Fruit fly (Drosophila melanogaster) whole organism, embryonic: ENCODE data around the gene CG7914.
A peak's percentile ranks its signal among the peaks of the same experiment; 100 is the strongest.

ENCODE experiments used
- Abd-B ChIP-seq: fragments of 200-800 bp; sonication (Bioruptor generic); optimal IDR thresholded peaks from 2 replicates; lab custom pipeline; 2018; ENCODE audit warnings: missing biosample characterization, mild to moderate bottlenecking, missing genetic modification characterization, moderate library complexity
- Aef1 ChIP-seq: fragments of 200-800 bp; sonication (Bioruptor generic); IDR thresholded peaks from 3 replicates; pipeline ENCODE4 v1.3.6; 2022; ENCODE audit warnings: missing biosample characterization, missing genetic modification characterization
- Asciz ChIP-seq: fragments of 200-800 bp; sonication (Bioruptor generic); optimal IDR thresholded peaks from 2 replicates; lab custom pipeline; 2017; ENCODE audit warnings: missing biosample characterization, mild to moderate bottlenecking, missing genetic modification characterization, missing genetic modification reagents
- Bdp1 ChIP-seq: fragments of 200-800 bp; sonication (Bioruptor generic); optimal IDR thresholded peaks from 3 replicates; lab custom pipeline; 2016; ENCODE audit warnings: missing biosample characterization, missing genetic modification characterization
- Blimp-1 ChIP-seq: fragments of 200-800 bp; sonication (Bioruptor generic); optimal IDR thresholded peaks from 3 replicates; lab custom pipeline; 2018; ENCODE audit warnings: missing biosample characterization, missing genetic modification characterization, mild to moderate bottlenecking, moderate library complexity, missing genetic modification reagents
- BtbVII ChIP-seq: fragments of 200-800 bp; sonication (Bioruptor generic); optimal IDR thresholded peaks from 3 replicates; lab custom pipeline; 2017; ENCODE audit warnings: missing biosample characterization, mild to moderate bottlenecking, missing genetic modification characterization
- Bteb2 ChIP-seq: fragments of 200-800 bp; sonication (Bioruptor generic); optimal IDR thresholded peaks from 2 replicates; lab custom pipeline; 2016; ENCODE audit warnings: missing biosample characterization, missing genetic modification characterization
- CG10565 ChIP-seq: fragments of 200-800 bp; sonication (Bioruptor generic); optimal IDR thresholded peaks from 3 replicates; lab custom pipeline; 2016; ENCODE audit warnings: missing biosample characterization, mild to moderate bottlenecking, missing genetic modification characterization
- CG10654 ChIP-seq: fragments of 200-800 bp; sonication (Bioruptor generic); optimal IDR thresholded peaks from 2 replicates; lab custom pipeline; 2016; ENCODE audit warnings: missing biosample characterization, missing genetic modification characterization
- CG12071 ChIP-seq: fragments of 200-800 bp; sonication (Bioruptor generic); optimal IDR thresholded peaks from 3 replicates; lab custom pipeline; 2018; ENCODE audit warnings: missing biosample characterization, mild to moderate bottlenecking, missing genetic modification characterization
- CG12219 ChIP-seq: fragments of 200-800 bp; sonication (Bioruptor generic); optimal IDR thresholded peaks from 3 replicates; lab custom pipeline; 2018; ENCODE audit warnings: missing biosample characterization, mild to moderate bottlenecking, missing genetic modification characterization
- CG13123 ChIP-seq: fragments of 200-800 bp; sonication (Bioruptor generic); optimal IDR thresholded peaks from 2 replicates; lab custom pipeline; 2016; ENCODE audit warnings: missing biosample characterization, missing genetic modification characterization
- CG14860 ChIP-seq: fragments of 200-800 bp; sonication (Bioruptor generic); IDR thresholded peaks from 3 replicates; pipeline ENCODE4 v1.3.6; 2022; ENCODE audit warnings: missing biosample characterization, missing genetic modification characterization; ENCODE audit not compliant: partially characterized antibody
- CG14965 ChIP-seq: fragments of 200-800 bp; sonication (Bioruptor generic); optimal IDR thresholded peaks from 2 replicates; lab custom pipeline; 2016; ENCODE audit warnings: missing biosample characterization, missing genetic modification characterization, borderline replicate concordance
- CG15696 ChIP-seq: fragments of 200-800 bp; sonication (Bioruptor generic); optimal IDR thresholded peaks from 2 replicates; lab custom pipeline; 2019; ENCODE audit warnings: missing biosample characterization, mild to moderate bottlenecking, missing genetic modification characterization, moderate library complexity
- CG1603 ChIP-seq: fragments of 200-800 bp; sonication (Bioruptor generic); optimal IDR thresholded peaks from 2 replicates; lab custom pipeline; 2019; ENCODE audit warnings: missing biosample characterization, mild to moderate bottlenecking, missing genetic modification characterization, moderate library complexity
- CG18262 ChIP-seq: fragments of 200-800 bp; optimal IDR thresholded peaks from 3 replicates; lab custom pipeline; 2019; ENCODE audit warnings: missing biosample characterization, mild to moderate bottlenecking, missing genetic modification characterization, moderate library complexity
- CG3847 ChIP-seq: fragments of 200-800 bp; sonication (Bioruptor generic); IDR thresholded peaks from 2 replicates; pipeline ENCODE4 v1.3.6; 2022; ENCODE audit warnings: missing biosample characterization, missing genetic modification characterization
- CG4360 ChIP-seq: fragments of 200-800 bp; sonication (Bioruptor generic); IDR thresholded peaks from 2 replicates; pipeline ENCODE4 v1.3.6; 2022; ENCODE audit warnings: missing biosample characterization, missing genetic modification characterization
- CG6791 ChIP-seq: fragments of 200-800 bp; sonication (Bioruptor generic); IDR thresholded peaks from 3 replicates; pipeline ENCODE4 v1.3.6; 2022; ENCODE audit warnings: missing biosample characterization, missing genetic modification characterization; ENCODE audit not compliant: partially characterized antibody
- CG7786 ChIP-seq: fragments of 200-800 bp; sonication (Bioruptor generic); optimal IDR thresholded peaks from 2 replicates; lab custom pipeline; 2016; ENCODE audit warnings: missing biosample characterization, missing genetic modification characterization
- CG9609 ChIP-seq: fragments of 200-800 bp; sonication (Bioruptor generic); optimal IDR thresholded peaks from 3 replicates; lab custom pipeline; 2016; ENCODE audit warnings: missing biosample characterization, missing genetic modification characterization
- CG9876 ChIP-seq: fragments of 200-800 bp; sonication (Bioruptor generic); optimal IDR thresholded peaks from 2 replicates; lab custom pipeline; 2016; ENCODE audit warnings: missing biosample characterization, missing genetic modification characterization
- Dfd ChIP-seq, 2 experiments: fragments of >200 bp; optimal IDR thresholded peaks; 2 replicates each; lab custom pipeline; 2017; ENCODE audit warnings: missing biosample characterization in 2 of 2, missing genetic modification characterization in 2 of 2
- Ets97D ChIP-seq: fragments of 200-800 bp; sonication (Bioruptor generic); optimal IDR thresholded peaks from 3 replicates; lab custom pipeline; 2016; ENCODE audit warnings: missing biosample characterization, missing genetic modification characterization
- Hey ChIP-seq: fragments of 200-800 bp; sonication (Bioruptor generic); optimal IDR thresholded peaks from 3 replicates; lab custom pipeline; 2018; ENCODE audit warnings: missing biosample characterization, mild to moderate bottlenecking, missing genetic modification characterization
- HmgD ChIP-seq: fragments of 200-800 bp; sonication (Bioruptor generic); optimal IDR thresholded peaks from 3 replicates; lab custom pipeline; 2016; ENCODE audit warnings: missing biosample characterization, missing genetic modification characterization
- Hr78 ChIP-seq, 2 experiments: fragments of 200-800 bp in 1 of 2; fragments of >200 bp in 1 of 2; sonication (Bioruptor generic) in 1 of 2; optimal IDR thresholded peaks; 2 replicates each; lab custom pipeline; 2017 to 2019; ENCODE audit warnings: missing biosample characterization in 2 of 2, missing genetic modification characterization in 2 of 2, mild to moderate bottlenecking in 1 of 2, moderate library complexity in 1 of 2
- Kr ChIP-seq: fragments of 200-800 bp; sonication (Bioruptor generic); optimal IDR thresholded peaks from 2 replicates; lab custom pipeline; 2017; ENCODE audit warnings: missing biosample characterization, mild to moderate bottlenecking, missing genetic modification characterization
- Max ChIP-seq: fragments of 200-800 bp; sonication (Bioruptor generic); optimal IDR thresholded peaks from 2 replicates; lab custom pipeline; 2016; ENCODE audit warnings: missing biosample characterization, mild to moderate bottlenecking, missing genetic modification characterization
- Myb ChIP-seq: fragments of 200-800 bp; sonication (Bioruptor generic); optimal IDR thresholded peaks from 2 replicates; lab custom pipeline; 2016; ENCODE audit warnings: missing biosample characterization, missing genetic modification characterization
- Ravus ChIP-seq: fragments of 200-800 bp; sonication (Bioruptor generic); IDR thresholded peaks from 2 replicates; pipeline ENCODE4 v1.3.6; 2022; ENCODE audit warnings: missing biosample characterization, missing genetic modification characterization
- Rx ChIP-seq: fragments of 200-800 bp; sonication (Bioruptor generic); IDR thresholded peaks from 2 replicates; pipeline ENCODE4 v1.3.6; 2022; ENCODE audit warnings: missing biosample characterization, missing genetic modification characterization
- aop ChIP-seq: fragments of 200-800 bp; sonication (Bioruptor generic); IDR thresholded peaks from 2 replicates; pipeline ENCODE4 v1.3.6; 2022; ENCODE audit warnings: missing biosample characterization, missing genetic modification characterization
- ato ChIP-seq: fragments of 200-800 bp; sonication (Bioruptor generic); IDR thresholded peaks from 2 replicates; pipeline ENCODE4 v1.3.6; 2022; ENCODE audit warnings: missing biosample characterization, missing genetic modification characterization; ENCODE audit not compliant: partially characterized antibody
- cas ChIP-seq: fragments of 200-800 bp; sonication (Bioruptor generic); IDR thresholded peaks from 2 replicates; pipeline ENCODE4 v1.3.6; 2022; ENCODE audit warnings: missing biosample characterization, missing genetic modification characterization
- cato ChIP-seq: fragments of 200-800 bp; sonication (Bioruptor generic); optimal IDR thresholded peaks from 2 replicates; lab custom pipeline; 2016; ENCODE audit warnings: missing biosample characterization, missing genetic modification characterization, borderline replicate concordance
- chn ChIP-seq: fragments of 200-800 bp; sonication (Bioruptor generic); optimal IDR thresholded peaks from 2 replicates; lab custom pipeline; 2016; ENCODE audit warnings: missing biosample characterization, missing genetic modification characterization
- crp ChIP-seq, 2 experiments: fragments of 200-800 bp; sonication (Bioruptor generic); optimal IDR thresholded peaks; 2 replicates in 1 of 2; 3 replicates in 1 of 2; lab custom pipeline; 2017; ENCODE audit warnings: missing biosample characterization in 2 of 2, missing genetic modification characterization in 2 of 2, mild to moderate bottlenecking in 1 of 2, moderate library complexity in 1 of 2
- dpn ChIP-seq, 2 experiments: fragments of 200-800 bp; sonication (Bioruptor generic); optimal IDR thresholded peaks; 3 replicates each; lab custom pipeline; 2016; ENCODE audit warnings: missing biosample characterization in 2 of 2, missing genetic modification characterization in 2 of 2
- emc ChIP-seq: fragments of 200-800 bp; sonication (Bioruptor generic); optimal IDR thresholded peaks from 2 replicates; lab custom pipeline; 2016; ENCODE audit warnings: missing biosample characterization, missing genetic modification characterization
- h ChIP-seq: fragments of >200 bp; optimal IDR thresholded peaks from 2 replicates; lab custom pipeline; 2017
- inv ChIP-seq: fragments of 200-800 bp; sonication (Bioruptor generic); IDR thresholded peaks from 2 replicates; pipeline ENCODE4 v1.3.6; 2022; ENCODE audit warnings: missing biosample characterization, missing genetic modification characterization; ENCODE audit not compliant: partially characterized antibody
- kay ChIP-seq: fragments of 200-800 bp; sonication (Bioruptor generic); optimal IDR thresholded peaks from 2 replicates; lab custom pipeline; 2016; ENCODE audit warnings: missing biosample characterization, missing genetic modification characterization
- mam ChIP-seq: fragments of 200-800 bp; sonication (Bioruptor generic); optimal IDR thresholded peaks from 3 replicates; lab custom pipeline; 2016; ENCODE audit warnings: missing biosample characterization, missing genetic modification characterization
- mirr ChIP-seq: fragments of 200-800 bp; sonication (Bioruptor generic); optimal IDR thresholded peaks from 3 replicates; lab custom pipeline; 2018; ENCODE audit warnings: missing biosample characterization, mild to moderate bottlenecking, missing genetic modification characterization
- nerfin-1 ChIP-seq: fragments of 200-800 bp; sonication (Bioruptor generic); optimal IDR thresholded peaks from 3 replicates; lab custom pipeline; 2019; ENCODE audit warnings: missing biosample characterization, mild to moderate bottlenecking, missing genetic modification characterization, moderate library complexity
- oc ChIP-seq: fragments of 200-800 bp; sonication (Bioruptor generic); optimal IDR thresholded peaks from 2 replicates; lab custom pipeline; 2018; ENCODE audit warnings: missing biosample characterization, mild to moderate bottlenecking, missing genetic modification characterization, moderate library complexity
- vnd ChIP-seq: fragments of 200-800 bp; sonication (Bioruptor generic); IDR thresholded peaks from 3 replicates; pipeline ENCODE4 v1.3.6; 2022; ENCODE audit warnings: missing biosample characterization, missing genetic modification characterization; ENCODE audit not compliant: partially characterized antibody

CG7914 gene

DNA sequence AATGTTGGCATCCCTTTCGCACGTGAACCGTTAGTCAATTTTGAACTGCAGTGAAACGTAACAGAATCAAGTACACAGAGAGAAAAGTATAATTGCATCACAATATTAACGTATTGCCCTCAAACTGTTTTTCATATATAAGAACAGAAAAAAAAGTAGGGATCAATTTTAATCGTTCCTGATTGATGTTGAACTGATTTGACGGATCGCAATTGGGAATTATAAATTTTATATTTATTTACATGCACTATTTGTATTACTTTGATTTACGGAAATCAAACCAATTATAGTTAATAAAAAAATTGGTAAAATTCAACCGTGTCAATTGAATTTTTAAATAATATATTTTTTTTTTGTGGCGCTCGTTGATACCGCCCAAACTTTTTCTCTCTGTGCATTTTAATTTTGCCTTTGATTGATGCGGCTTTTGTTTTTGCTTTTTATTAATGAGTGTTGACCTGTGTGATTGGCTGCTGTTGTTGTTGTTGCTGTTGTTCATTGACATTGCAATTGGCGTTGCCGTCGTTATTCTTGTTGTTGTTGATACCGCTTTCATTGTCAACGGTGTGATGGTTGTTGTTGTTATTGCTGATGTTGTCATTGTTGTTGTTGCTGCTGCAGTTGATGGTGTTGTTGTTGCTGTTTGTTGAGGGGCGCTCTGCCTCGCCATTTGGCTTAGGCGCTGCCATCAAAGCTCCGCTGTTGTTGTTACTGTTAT is 40.5 kb downstream of the CG7914 start (continued):
- TF ChIP-seq CG13123, result no peak
- no peak for TF ChIP-seq CG10565
- TF ChIP-seq ato (GFP tag; lab: Robert Waterston, UW), result no peak
- peak; percentile 28 for TF ChIP-seq Abd-B (GFP tag; lab: Kevin White, UChicago)
- TF ChIP-seq Bteb2 (GFP tag; lab: Kevin White, UChicago), result peak; percentile 38
- TF ChIP-seq BtbVII (GFP tag; lab: Kevin White, UChicago), result no peak
- peak; percentile 55 for TF ChIP-seq Max
- TF ChIP-seq mam (GFP tag; lab: Kevin White, UChicago), result no peak
- no peak for TF ChIP-seq Hr78 (GFP tag; optimal IDR thresholded peaks at IDR 0.05; lab: Kevin White, UChicago)
- TF ChIP-seq CG4360 (GFP tag; lab: Robert Waterston, UW), result peak; percentile 91
- TF ChIP-seq Hey (tag; lab: Kevin White, UChicago), result no peak
- TF ChIP-seq oc (tag; lab: Kevin White, UChicago), result no peak
- TF ChIP-seq emc (GFP tag; lab: Kevin White, UChicago), result no peak
- TF ChIP-seq vnd (GFP tag; lab: Robert Waterston, UW), result no peak
- TF ChIP-seq kay (GFP tag; lab: Kevin White, UChicago), result no peak
- TF ChIP-seq mirr (GFP tag; lab: Kevin White, UChicago), result no peak
- TF ChIP-seq cas (GFP tag; lab: Robert Waterston, UW), result no peak
- no peak for TF ChIP-seq CG9609 (GFP tag; lab: Kevin White, UChicago)
- no peak for TF ChIP-seq CG14965
- no peak for TF ChIP-seq crp (GFP tag; optimal IDR thresholded peaks at IDR 0.05; lab: Kevin White, UChicago)
- no peak for TF ChIP-seq CG9876 (GFP tag; lab: Kevin White, UChicago)
- TF ChIP-seq h (lab: Kevin White, UChicago), result no peak
- TF ChIP-seq Myb (GFP tag; lab: Kevin White, UChicago), result no peak
- TF ChIP-seq CG1603 (tag; lab: Kevin White, UChicago), result no peak
- peak; percentile 31; the same call in 1 of the 2 replicates for TF ChIP-seq CG3847 (GFP tag; lab: Robert Waterston, UW)
- TF ChIP-seq Bdp1 (GFP tag; lab: Kevin White, UChicago), result no peak
- no peak for TF ChIP-seq CG12071
- TF ChIP-seq Dfd (GFP tag; optimal IDR thresholded peaks at IDR 0.05; lab: Kevin White, UChicago), result no peak
- no peak for TF ChIP-seq HmgD (GFP tag; lab: Kevin White, UChicago)
- TF ChIP-seq cato (GFP tag; lab: Kevin White, UChicago), result no peak
- TF ChIP-seq Asciz (GFP tag; lab: Kevin White, UChicago), result peak; percentile 45
- no peak for TF ChIP-seq Ets97D (GFP tag; lab: Kevin White, UChicago)
- peak; percentile 66 for TF ChIP-seq Blimp-1 (GFP tag; lab: Kevin White, UChicago)
- TF ChIP-seq nerfin-1 (tag; lab: Kevin White, UChicago), result peak; percentile 8
- TF ChIP-seq CG10654 (GFP tag; lab: Kevin White, UChicago), result peak; percentile 49
- TF ChIP-seq CG15696 (tag; lab: Kevin White, UChicago), result peak; percentile 41
- no peak; the same call in 2 of the 3 replicates for TF ChIP-seq Aef1 (GFP tag; lab: Robert Waterston, UW)
- no peak for TF ChIP-seq Kr (GFP tag; lab: Kevin White, UChicago)
- no peak for TF ChIP-seq CG14860 (GFP tag; lab: Robert Waterston, UW)
- no peak for TF ChIP-seq inv (GFP tag; lab: Robert Waterston, UW)
- TF ChIP-seq aop (GFP tag; lab: Robert Waterston, UW), result no peak
- TF ChIP-seq CG12219 (GFP tag; lab: Kevin White, UChicago), result peak; percentile 4
- no peak for TF ChIP-seq Ravus
- TF ChIP-seq CG7786 (GFP tag; lab: Kevin White, UChicago), result no peak
- TF ChIP-seq Rx (GFP tag; lab: Robert Waterston, UW), result no peak
- peak; percentile 76 for TF ChIP-seq CG18262 (tag; lab: Kevin White, UChicago)
- TF ChIP-seq dpn (GFP tag; optimal IDR thresholded peaks at IDR 0.05; lab: Kevin White, UChicago), result peak in 1 of 2 experiments; percentile 54
- peak; percentile 36 for TF ChIP-seq chn (GFP tag; lab: Kevin White, UChicago)
- no peak for TF ChIP-seq CG6791 (GFP tag; lab: Robert Waterston, UW)
